Fruit fly (Drosophila melanogaster) whole organism, embryonic: ENCODE results near the gene msb1l.

Experiments
- Atf-2 ChIP-seq: fragments of 200-800 bp; sonication (Bioruptor generic); optimal IDR thresholded peaks from 2 replicates; lab custom pipeline; 2016; ENCODE audit warnings: missing biosample characterization, missing genetic modification characterization
- Blimp-1 ChIP-seq: fragments of 200-800 bp; sonication (Bioruptor generic); optimal IDR thresholded peaks from 3 replicates; lab custom pipeline; 2018; ENCODE audit warnings: missing biosample characterization, missing genetic modification characterization, mild to moderate bottlenecking, moderate library complexity, missing genetic modification reagents
- CG11247 ChIP-seq: fragments of 200-800 bp; sonication (Bioruptor generic); IDR thresholded peaks from 2 replicates; pipeline ENCODE4 v1.3.6; 2022; ENCODE audit warnings: missing biosample characterization, missing genetic modification characterization
- CG12659 ChIP-seq: fragments of 200-800 bp; sonication (Bioruptor generic); optimal IDR thresholded peaks from 3 replicates; lab custom pipeline; 2017; ENCODE audit warnings: mild to moderate bottlenecking, missing biosample characterization, missing genetic modification reagents, missing genetic modification characterization
- CG13424 ChIP-seq: fragments of 200-800 bp; sonication (Bioruptor generic); optimal IDR thresholded peaks from 2 replicates; lab custom pipeline; 2019; ENCODE audit warnings: missing biosample characterization, mild to moderate bottlenecking, missing genetic modification characterization, moderate library complexity
- CG13775 ChIP-seq: fragments of 200-800 bp; sonication (Bioruptor generic); optimal IDR thresholded peaks from 3 replicates; lab custom pipeline; 2017; ENCODE audit warnings: missing biosample characterization, mild to moderate bottlenecking, missing genetic modification characterization
- CG1647 ChIP-seq: fragments of 200-800 bp; sonication (Bioruptor generic); optimal IDR thresholded peaks from 3 replicates; lab custom pipeline; 2016; ENCODE audit warnings: missing biosample characterization, missing genetic modification characterization
- CG16815 ChIP-seq: fragments of 200-800 bp; sonication (Bioruptor generic); optimal IDR thresholded peaks from 3 replicates; lab custom pipeline; 2017; ENCODE audit warnings: missing biosample characterization, mild to moderate bottlenecking, missing genetic modification characterization
- CG17829 ChIP-seq: fragments of 200-800 bp; optimal IDR thresholded peaks from 2 replicates; lab custom pipeline; 2019; ENCODE audit warnings: missing biosample characterization, mild to moderate bottlenecking, missing genetic modification characterization, moderate library complexity
- CG2116 ChIP-seq: fragments of 200-800 bp; sonication (Bioruptor generic); optimal IDR thresholded peaks from 3 replicates; lab custom pipeline; 2018; ENCODE audit warnings: missing biosample characterization, mild to moderate bottlenecking, missing genetic modification characterization
- CG30020 ChIP-seq: fragments of 200-800 bp; optimal IDR thresholded peaks from 2 replicates; lab custom pipeline; 2019; ENCODE audit warnings: missing biosample characterization, mild to moderate bottlenecking, missing genetic modification characterization, moderate library complexity
- CG4404 ChIP-seq: fragments of 200-800 bp; sonication (Bioruptor generic); IDR thresholded peaks from 2 replicates; pipeline ENCODE4 v1.3.6; 2022; ENCODE audit warnings: missing biosample characterization, missing genetic modification characterization
- CG6175 ChIP-seq: fragments of 200-800 bp; sonication (Bioruptor generic); IDR thresholded peaks from 3 replicates; pipeline ENCODE4 v1.3.6; 2022; ENCODE audit warnings: missing biosample characterization, missing genetic modification characterization
- CG6689 ChIP-seq: fragments of 200-800 bp; sonication (Bioruptor generic); IDR thresholded peaks from 2 replicates; pipeline ENCODE4 v1.3.6; 2022; ENCODE audit warnings: missing biosample characterization, missing genetic modification characterization
- CG6813 ChIP-seq: fragments of 200-800 bp; sonication (Bioruptor generic); optimal IDR thresholded peaks from 2 replicates; lab custom pipeline; 2017; ENCODE audit warnings: missing biosample characterization, missing genetic modification characterization, mild to moderate bottlenecking, moderate library complexity, missing genetic modification reagents
- CG7357 ChIP-seq: fragments of 200-800 bp; sonication (Bioruptor generic); IDR thresholded peaks from 3 replicates; pipeline ENCODE4 v1.3.6; 2022; ENCODE audit warnings: missing biosample characterization, missing genetic modification characterization
- CG8281 ChIP-seq: fragments of 200-800 bp; sonication (Bioruptor generic); optimal IDR thresholded peaks from 2 replicates; lab custom pipeline; 2018; ENCODE audit warnings: missing biosample characterization, mild to moderate bottlenecking, missing genetic modification characterization, moderate library complexity
- CG8359 ChIP-seq: fragments of 200-800 bp; sonication (Bioruptor generic); optimal IDR thresholded peaks from 2 replicates; lab custom pipeline; 2017; ENCODE audit warnings: missing biosample characterization, mild to moderate bottlenecking, missing genetic modification characterization, borderline replicate concordance
- CG9727 ChIP-seq: fragments of 200-800 bp; sonication (Bioruptor generic); optimal IDR thresholded peaks from 3 replicates; lab custom pipeline; 2017; ENCODE audit warnings: missing biosample characterization, mild to moderate bottlenecking, missing genetic modification characterization
- CrebB ChIP-seq: fragments of 200-800 bp; sonication (Bioruptor generic); optimal IDR thresholded peaks from 3 replicates; lab custom pipeline; 2018; ENCODE audit warnings: missing biosample characterization, mild to moderate bottlenecking, missing genetic modification characterization
- E2f1 ChIP-seq: fragments of 200-800 bp; sonication (Bioruptor generic); IDR thresholded peaks from 2 replicates; pipeline ENCODE4 v1.3.6; 2022; ENCODE audit warnings: missing biosample characterization, missing genetic modification characterization
- HLH54F ChIP-seq: fragments of 200-800 bp; sonication (Bioruptor generic); optimal IDR thresholded peaks from 3 replicates; lab custom pipeline; 2016; ENCODE audit warnings: missing biosample characterization, missing genetic modification characterization
- Mes4 ChIP-seq: fragments of 200-800 bp; sonication (Bioruptor generic); optimal IDR thresholded peaks from 2 replicates; lab custom pipeline; 2016; ENCODE audit warnings: missing biosample characterization, missing genetic modification characterization
- Myb ChIP-seq: fragments of 200-800 bp; sonication (Bioruptor generic); optimal IDR thresholded peaks from 2 replicates; lab custom pipeline; 2016; ENCODE audit warnings: missing biosample characterization, missing genetic modification characterization
- Nf-YA ChIP-seq: fragments of 200-800 bp; sonication (Bioruptor generic); IDR thresholded peaks from 2 replicates; pipeline ENCODE4 v1.3.6; 2022; ENCODE audit warnings: missing biosample characterization, missing genetic modification characterization
- Sry-β ChIP-seq: fragments of 200-800 bp; sonication (Bioruptor generic); optimal IDR thresholded peaks from 2 replicates; lab custom pipeline; 2018; ENCODE audit warnings: missing biosample characterization, mild to moderate bottlenecking, missing genetic modification characterization, moderate library complexity
- Trl ChIP-seq, 3 experiments: fragments of >200 bp in 2 of 3; fragments of 200-800 bp in 1 of 3; sonication (Bioruptor generic) in 1 of 3; optimal IDR thresholded peaks; 2 replicates in 1 of 3; 3 replicates in 2 of 3; lab custom pipeline; 2016 to 2017; ENCODE audit warnings: missing biosample characterization in 1 of 3, missing genetic modification characterization in 1 of 3
- az2 ChIP-seq: fragments of 200-800 bp; sonication (Bioruptor generic); optimal IDR thresholded peaks from 3 replicates; lab custom pipeline; 2016; ENCODE audit warnings: missing biosample characterization, missing genetic modification characterization
- caup ChIP-seq: fragments of 200-800 bp; sonication (Bioruptor generic); optimal IDR thresholded peaks from 3 replicates; lab custom pipeline; 2017; ENCODE audit warnings: missing biosample characterization, mild to moderate bottlenecking, missing genetic modification characterization, moderate library complexity; ENCODE audit not compliant: severe bottlenecking
- chn ChIP-seq: fragments of 200-800 bp; sonication (Bioruptor generic); optimal IDR thresholded peaks from 2 replicates; lab custom pipeline; 2016; ENCODE audit warnings: missing biosample characterization, missing genetic modification characterization
- corto ChIP-seq: fragments of 200-800 bp; sonication (Bioruptor generic); optimal IDR thresholded peaks from 2 replicates; lab custom pipeline; 2016; ENCODE audit warnings: missing biosample characterization, mild to moderate bottlenecking, missing genetic modification characterization, moderate library complexity
- dimm ChIP-seq: fragments of 200-800 bp; sonication (Bioruptor generic); IDR thresholded peaks from 2 replicates; pipeline ENCODE4 v1.3.6; 2022; ENCODE audit warnings: missing biosample characterization, missing genetic modification characterization
- dmrt11E ChIP-seq: fragments of 200-800 bp; sonication (Bioruptor generic); optimal IDR thresholded peaks from 3 replicates; lab custom pipeline; 2018; ENCODE audit warnings: missing biosample characterization, mild to moderate bottlenecking, missing genetic modification characterization, moderate library complexity
- fd96Cb ChIP-seq: fragments of 200-800 bp; sonication (Bioruptor generic); optimal IDR thresholded peaks from 2 replicates; lab custom pipeline; 2018; ENCODE audit warnings: missing biosample characterization, mild to moderate bottlenecking, missing genetic modification characterization, moderate library complexity
- grau ChIP-seq: fragments of 200-800 bp; optimal IDR thresholded peaks from 3 replicates; lab custom pipeline; 2019; ENCODE audit warnings: missing biosample characterization, mild to moderate bottlenecking, missing genetic modification characterization, moderate library complexity
- gt ChIP-seq: fragments of 200-800 bp; sonication (Bioruptor generic); IDR thresholded peaks from 2 replicates; pipeline ENCODE4 v1.3.6; 2022; ENCODE audit warnings: missing biosample characterization, missing genetic modification characterization
- kni ChIP-seq: fragments of 200-800 bp; sonication (Bioruptor generic); optimal IDR thresholded peaks from 3 replicates; lab custom pipeline; 2017; ENCODE audit warnings: mild to moderate bottlenecking, missing biosample characterization, missing genetic modification reagents, missing genetic modification characterization
- lilli ChIP-seq: fragments of 200-800 bp; sonication (Bioruptor generic); optimal IDR thresholded peaks from 3 replicates; lab custom pipeline; 2016; ENCODE audit warnings: missing biosample characterization, missing genetic modification characterization
- maf-S ChIP-seq: fragments of 200-800 bp; sonication (Bioruptor generic); optimal IDR thresholded peaks from 2 replicates; lab custom pipeline; 2016; ENCODE audit warnings: missing biosample characterization, missing genetic modification characterization
- pan ChIP-seq, 4 experiments: fragments of >200 bp in 3 of 4; fragments of 200-800 bp in 1 of 4; sonication (Bioruptor generic) in 1 of 4; optimal IDR thresholded peaks in 3 of 4; IDR thresholded peaks in 1 of 4; 2 replicates each; pipeline versions ENCODE4 v1.3.6 to Lab custom; 2017 to 2022; ENCODE audit warnings: missing biosample characterization in 2 of 4, missing genetic modification characterization in 2 of 4, mixed read lengths in 1 of 4
- peb ChIP-seq: fragments of 200-800 bp; sonication (Bioruptor generic); IDR thresholded peaks from 2 replicates; pipeline ENCODE4 v1.3.6; 2022; ENCODE audit warnings: missing biosample characterization, missing genetic modification characterization
- pho ChIP-seq: fragments of 200-800 bp; sonication (Bioruptor generic); optimal IDR thresholded peaks from 2 replicates; lab custom pipeline; 2016; ENCODE audit warnings: missing biosample characterization, missing genetic modification characterization
- pzg ChIP-seq: fragments of 200-800 bp; sonication (Bioruptor generic); optimal IDR thresholded peaks from 3 replicates; lab custom pipeline; 2018; ENCODE audit warnings: missing biosample characterization, mild to moderate bottlenecking, missing genetic modification characterization, moderate library complexity
- row ChIP-seq: fragments of 200-800 bp; sonication (Bioruptor generic); IDR thresholded peaks from 3 replicates; pipeline ENCODE4 v1.3.6; 2022; ENCODE audit warnings: missing biosample characterization, missing genetic modification characterization
- seq ChIP-seq: fragments of 200-800 bp; sonication (Bioruptor generic); IDR thresholded peaks from 2 replicates; pipeline ENCODE4 v1.3.6; 2022; ENCODE audit warnings: missing biosample characterization, missing genetic modification characterization
- stwl ChIP-seq: fragments of 200-800 bp; sonication (Bioruptor generic); optimal IDR thresholded peaks from 3 replicates; lab custom pipeline; 2018; ENCODE audit warnings: missing biosample characterization, mild to moderate bottlenecking, missing genetic modification characterization, moderate library complexity
- tgo ChIP-seq: fragments of 200-800 bp; sonication (Bioruptor generic); IDR thresholded peaks from 3 replicates; pipeline ENCODE4 v1.3.6; 2022; ENCODE audit warnings: missing biosample characterization, missing genetic modification characterization
- vnd ChIP-seq: fragments of 200-800 bp; sonication (Bioruptor generic); IDR thresholded peaks from 3 replicates; pipeline ENCODE4 v1.3.6; 2022; ENCODE audit warnings: missing biosample characterization, missing genetic modification characterization; ENCODE audit not compliant: partially characterized antibody
- wdn ChIP-seq: fragments of 200-800 bp; sonication (Bioruptor generic); IDR thresholded peaks from 2 replicates; pipeline ENCODE4 v1.3.6; 2022; ENCODE audit warnings: missing biosample characterization, missing genetic modification characterization

msb1l gene

dm6 chr2L:19577187-19577765 lies at the start of gene msb1l, which contains the start of gene spi (continued):
- TF ChIP-seq peb (GFP tag; lab: Robert Waterston, UW) (0 out of 2 replicates have a peak, but pooled peaks have one; percentile 7), Myb (GFP tag; lab: Kevin White, UChicago) (peak; percentile 44), pan (optimal IDR thresholded peaks at IDR 0.05; lab: Kevin White, UChicago) (no peak), pan (GFP tag; optimal IDR thresholded peaks at IDR 0.05 in 1 of 2, IDR thresholded peaks at IDR 0.05 in 1 of 2) (no peak), az2 (GFP tag; lab: Kevin White, UChicago) (peak; percentile 57), kni (GFP tag; lab: Kevin White, UChicago) (no peak), CG17829 (tag; lab: Kevin White, UChicago) (peak; percentile 64), Atf-2 (GFP tag; lab: Kevin White, UChicago) (no peak), CG1647 (GFP tag; lab: Kevin White, UChicago) (peak; percentile 4), CG2116 (peak; percentile 42), chn (GFP tag; lab: Kevin White, UChicago) (peak; percentile 50), CG6813 (no peak), wdn (GFP tag; lab: Robert Waterston, UW) (no peak), seq (GFP tag; lab: Robert Waterston, UW) (no peak), row (GFP tag; lab: Robert Waterston, UW) (peak; percentile 81), Trl (optimal IDR thresholded peaks at IDR 0.05; lab: Kevin White, UChicago) (no peak), Trl (GFP tag; optimal IDR thresholded peaks at IDR 0.05; lab: Kevin White, UChicago) (no peak), Mes4 (GFP tag; lab: Kevin White, UChicago) (no peak), pzg (peak; percentile 49), grau (peak; percentile 62), lilli (GFP tag; lab: Kevin White, UChicago) (peak; percentile 47), caup (GFP tag; lab: Kevin White, UChicago) (peak; percentile 14), stwl (peak; percentile 72), dimm (GFP tag; lab: Robert Waterston, UW) (no peak), CG4404 (GFP tag; lab: Robert Waterston, UW) (peak; percentile 55), CG8359 (GFP tag; lab: Kevin White, UChicago) (no peak), CG7357 (GFP tag; lab: Robert Waterston, UW) (peak; percentile 15; the same call in 1 of the 3 replicates), CG6175 (GFP tag; lab: Robert Waterston, UW) (no peak), CG9727 (GFP tag; lab: Kevin White, UChicago) (peak; percentile 60), CG16815 (GFP tag; lab: Kevin White, UChicago) (peak; percentile 50), CG8281 (tag; lab: Kevin White, UChicago) (no peak), CG6689 (GFP tag; lab: Robert Waterston, UW) (peak; percentile 22; the same call in 1 of the 2 replicates), Blimp-1 (GFP tag; lab: Kevin White, UChicago) (peak; percentile 22), Nf-YA (GFP tag; lab: Robert Waterston, UW) (no peak), CG30020 (peak; percentile 69), pho (GFP tag; lab: Kevin White, UChicago) (no peak), gt (GFP tag; lab: Robert Waterston, UW) (no peak), maf-S (no peak), Sry-β (GFP tag; lab: Kevin White, UChicago) (peak; percentile 87), fd96Cb (tag; lab: Kevin White, UChicago) (peak; percentile 45), CG13424 (peak; percentile 66), corto (GFP tag; lab: Kevin White, UChicago) (no peak), vnd (GFP tag; lab: Robert Waterston, UW) (peak; percentile 45; the same call in 1 of the 3 replicates), dmrt11E (tag; lab: Kevin White, UChicago) (peak; percentile 63), CG13775 (GFP tag; lab: Kevin White, UChicago) (peak; percentile 36), HLH54F (GFP tag; lab: Kevin White, UChicago) (peak; percentile 42), tgo (no peak), CG11247 (no peak), CrebB (tag; lab: Kevin White, UChicago) (no peak), CG12659 (GFP tag; lab: Kevin White, UChicago) (peak; percentile 74), E2f1 (no peak)
